ENCODE assay signal across 4 fruit fly cellular contexts in the genomic region with DNA sequence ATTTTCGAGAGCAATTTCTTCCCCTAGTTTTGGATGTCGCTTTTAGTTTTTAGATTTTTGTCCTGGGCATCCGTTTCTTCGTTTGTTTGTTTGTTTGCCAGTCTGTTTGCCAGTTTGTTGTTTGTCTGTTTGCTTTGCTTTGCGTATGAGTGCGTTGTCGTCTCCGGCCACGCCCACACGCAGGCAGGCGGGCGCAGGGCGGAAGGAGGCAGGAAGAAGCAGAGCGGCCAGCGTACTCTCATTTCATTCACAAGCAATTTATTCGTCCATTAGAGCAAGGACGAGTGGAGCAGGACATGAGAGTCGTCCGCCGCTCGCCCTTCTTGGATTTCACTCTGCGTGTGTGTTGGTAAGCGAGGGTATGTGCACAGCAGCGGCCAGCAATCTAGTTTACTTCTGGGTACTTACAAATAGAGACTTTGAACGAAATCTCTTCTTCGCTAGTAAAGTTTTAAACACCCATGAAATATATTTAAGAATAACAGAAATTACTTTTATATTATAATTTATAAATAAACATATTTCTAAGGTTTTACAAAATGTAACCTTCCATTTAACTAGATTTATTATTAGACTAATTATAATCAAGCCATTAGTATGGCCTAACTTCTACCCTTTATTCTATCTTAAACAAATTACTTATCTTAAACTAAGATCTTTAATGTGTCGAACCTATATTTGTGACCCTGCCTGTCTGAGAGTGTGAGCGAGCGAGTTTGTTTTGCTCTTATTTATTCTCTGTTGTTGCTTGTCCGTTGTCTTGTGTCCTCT.
TF ChIP-seq lines count a peak whose summit lies in the region.

No protein-coding gene starts in this region.

- TF ChIP-seq CTCF in whole organism, embryonic (GFP tag; optimal IDR thresholded peaks at IDR 0.05; lab: Kevin White, UChicago), result peak; percentile 5

TF ChIP-seq in whole organism, embryonic, 481 proteins besides CTCF, POLR2A, EP300 and RAD21 (continues in another document):
- TF ChIP-seq CG12744 (GFP tag; optimal IDR thresholded peaks at IDR 0.05; lab: Kevin White, UChicago), result no peak
- no peak for TF ChIP-seq HmgD (GFP tag; optimal IDR thresholded peaks at IDR 0.05; lab: Kevin White, UChicago)
- TF ChIP-seq CG18262 (tag; optimal IDR thresholded peaks at IDR 0.05; lab: Kevin White, UChicago), result peak; percentile 94
- peak; percentile 51 for TF ChIP-seq CG13296 (GFP tag; optimal IDR thresholded peaks at IDR 0.05; lab: Kevin White, UChicago)
- TF ChIP-seq CG16815 (GFP tag; optimal IDR thresholded peaks at IDR 0.05; lab: Kevin White, UChicago), result peak; percentile 75
- TF ChIP-seq CG17829 (tag; optimal IDR thresholded peaks at IDR 0.05; lab: Kevin White, UChicago), result peak; percentile 93
- peak; percentile 58 for TF ChIP-seq tap (tag; optimal IDR thresholded peaks at IDR 0.05; lab: Kevin White, UChicago)
- peak; percentile 93 for TF ChIP-seq CG7556 (GFP tag; optimal IDR thresholded peaks at IDR 0.05; lab: Kevin White, UChicago)
- TF ChIP-seq CG9932 (GFP tag; IDR thresholded peaks at IDR 0.05; lab: Robert Waterston, UW), result no peak
- TF ChIP-seq CG10462 (GFP tag; optimal IDR thresholded peaks at IDR 0.05; lab: Kevin White, UChicago), result peak; percentile 46
- peak; percentile 48 for TF ChIP-seq CG17359 (tag; optimal IDR thresholded peaks at IDR 0.05; lab: Kevin White, UChicago)
- TF ChIP-seq ftz-f1 (GFP tag; optimal IDR thresholded peaks at IDR 0.05; lab: Kevin White, UChicago), result no peak
- peak; percentile 85 for TF ChIP-seq CoRest (tag; optimal IDR thresholded peaks at IDR 0.05; lab: Kevin White, UChicago)
- peak; percentile 27 for TF ChIP-seq CG12155 (GFP tag; optimal IDR thresholded peaks at IDR 0.05; lab: Kevin White, UChicago)
- no peak for TF ChIP-seq Oaz (GFP tag; IDR thresholded peaks at IDR 0.05; lab: Robert Waterston, UW)
- no peak for TF ChIP-seq Atf6 (GFP tag; IDR thresholded peaks at IDR 0.05; lab: Robert Waterston, UW)
- no peak for TF ChIP-seq Mad (GFP tag; optimal IDR thresholded peaks at IDR 0.05; lab: Kevin White, UChicago)
- no peak for TF ChIP-seq en (GFP tag; optimal IDR thresholded peaks at IDR 0.05; lab: Kevin White, UChicago)
- TF ChIP-seq CG13123 (GFP tag; optimal IDR thresholded peaks at IDR 0.05; lab: Kevin White, UChicago), result no peak
- TF ChIP-seq tgo (GFP tag; IDR thresholded peaks at IDR 0.05; lab: Robert Waterston, UW), result no peak
- no peak for TF ChIP-seq klu (GFP tag; IDR thresholded peaks at IDR 0.05; lab: Robert Waterston, UW)

TF ChIP-seq in whole organism, prepupa, 60 proteins besides CTCF, POLR2A, EP300 and RAD21:
- peak; percentile 24 for TF ChIP-seq Ets96B (tag; optimal IDR thresholded peaks at IDR 0.05; lab: Kevin White, UChicago)
- TF ChIP-seq svp (GFP tag; lab: Kevin White, UChicago), result peak; percentile 59
- TF ChIP-seq CG8119 (GFP tag; IDR thresholded peaks at IDR 0.05; lab: Robert Waterston, UW), result no peak
- peak; percentile 17 for TF ChIP-seq dsx (GFP tag; optimal IDR thresholded peaks at IDR 0.05; lab: Kevin White, UChicago; ENCODE audit: poor library complexity, severe bottlenecking)
- TF ChIP-seq CG8632 (GFP tag; optimal IDR thresholded peaks at IDR 0.05; lab: Kevin White, UChicago), result peak; percentile 9
- no peak for TF ChIP-seq pdm3 (GFP tag; optimal IDR thresholded peaks at IDR 0.05; lab: Kevin White, UChicago)
- peak; percentile 14 for TF ChIP-seq CG32006 (GFP tag; optimal IDR thresholded peaks at IDR 0.05; lab: Kevin White, UChicago)
- peak; percentile 1 for TF ChIP-seq CG10631 (GFP tag; optimal IDR thresholded peaks at IDR 0.05; lab: Kevin White, UChicago)
- peak; percentile 8 for TF ChIP-seq achi (GFP tag; optimal IDR thresholded peaks at IDR 0.05; lab: Kevin White, UChicago)
- TF ChIP-seq Smox (GFP tag; optimal IDR thresholded peaks at IDR 0.05; lab: Kevin White, UChicago), result no peak
- peak; percentile 12 for TF ChIP-seq fkh (GFP tag; optimal IDR thresholded peaks at IDR 0.05; lab: Kevin White, UChicago)

TF ChIP-seq in whole organism, pupa, 21 proteins besides CTCF, POLR2A, EP300 and RAD21:
- no peak for TF ChIP-seq EcR (GFP tag; optimal IDR thresholded peaks at IDR 0.05; lab: Kevin White, UChicago)
- TF ChIP-seq CG17806 (tag; optimal IDR thresholded peaks at IDR 0.05; lab: Kevin White, UChicago), result no peak
- TF ChIP-seq fd96Ca (GFP tag; IDR thresholded peaks at IDR 0.05; lab: Robert Waterston, UW), result no peak
- no peak for TF ChIP-seq Pif1A (GFP tag; optimal IDR thresholded peaks at IDR 0.05; lab: Kevin White, UChicago)
- no peak for TF ChIP-seq CG8301 (tag; optimal IDR thresholded peaks at IDR 0.05; lab: Kevin White, UChicago)
- no peak for TF ChIP-seq CG9948 (tag; optimal IDR thresholded peaks at IDR 0.05; lab: Kevin White, UChicago)
- TF ChIP-seq D1 (tag; optimal IDR thresholded peaks at IDR 0.05; lab: Kevin White, UChicago), result no peak
- no peak for TF ChIP-seq CG4496 (GFP tag; IDR thresholded peaks at IDR 0.05; lab: Robert Waterston, UW)
- peak; percentile 41 for TF ChIP-seq CG8159 (tag; optimal IDR thresholded peaks at IDR 0.05; lab: Kevin White, UChicago)
- no peak for TF ChIP-seq rn (GFP tag; IDR thresholded peaks at IDR 0.05; lab: Robert Waterston, UW)
- no peak for TF ChIP-seq Ets98B (GFP tag; IDR thresholded peaks at IDR 0.05; lab: Robert Waterston, UW)
- TF ChIP-seq CG14655 (GFP tag; optimal IDR thresholded peaks at IDR 0.05; lab: Kevin White, UChicago), result peak; percentile 1
- TF ChIP-seq CG15710 (tag; optimal IDR thresholded peaks at IDR 0.05; lab: Kevin White, UChicago), result peak; percentile 25
- no peak for TF ChIP-seq CG10348 (GFP tag; IDR thresholded peaks at IDR 0.05; lab: Robert Waterston, UW)
- no peak for TF ChIP-seq CG32121 (GFP tag; IDR thresholded peaks at IDR 0.05; lab: Robert Waterston, UW)
- TF ChIP-seq Pif1B (GFP tag; optimal IDR thresholded peaks at IDR 0.05; lab: Kevin White, UChicago), result no peak
- no peak for TF ChIP-seq CG13204 (GFP tag; optimal IDR thresholded peaks at IDR 0.05; lab: Kevin White, UChicago)
- no peak for TF ChIP-seq gl (tag; optimal IDR thresholded peaks at IDR 0.05; lab: Kevin White, UChicago)
- TF ChIP-seq CG34367 (tag; optimal IDR thresholded peaks at IDR 0.05; lab: Kevin White, UChicago), result no peak
- TF ChIP-seq CG12605 (GFP tag; IDR thresholded peaks at IDR 0.05; lab: Robert Waterston, UW), result no peak
- TF ChIP-seq Snoo (tag; optimal IDR thresholded peaks at IDR 0.05; lab: Kevin White, UChicago), result no peak

TF ChIP-seq in whole organism, wandering third instar larva, 38 proteins besides CTCF, POLR2A, EP300 and RAD21:
- TF ChIP-seq HLH106 (tag; optimal IDR thresholded peaks at IDR 0.05; lab: Kevin White, UChicago) (peak; percentile 14), dsf (GFP tag; optimal IDR thresholded peaks at IDR 0.05; lab: Kevin White, UChicago; ENCODE audit: borderline replicate concordance) (no peak), Dif (GFP tag; optimal IDR thresholded peaks at IDR 0.05; lab: Kevin White, UChicago; ENCODE audit: partially characterized antibody) (no peak), psq (GFP tag; optimal IDR thresholded peaks at IDR 0.05; lab: Kevin White, UChicago) (peak; percentile 14), Vsx2 (GFP tag; optimal IDR thresholded peaks at IDR 0.05; lab: Kevin White, UChicago; ENCODE audit: partially characterized antibody) (no peak)
